Fruit fly (Drosophila melanogaster) whole organism, wandering third instar larva: Measurements from ENCODE around the gene CG14377.

Experiments used
- Abd-B ChIP-seq: fragments of >200 bp; optimal IDR thresholded peaks from 2 replicates; lab custom pipeline; 2017; ENCODE audit warnings: missing biosample characterization, missing genetic modification characterization
- Hr78 ChIP-seq: fragments of >200 bp; optimal IDR thresholded peaks from 2 replicates; lab custom pipeline; 2017; ENCODE audit warnings: missing biosample characterization, missing genetic modification characterization
- Sp1 ChIP-seq: fragments of 200-800 bp; sonication (Bioruptor generic); optimal IDR thresholded peaks from 3 replicates; lab custom pipeline; 2019; ENCODE audit warnings: missing biosample characterization, mild to moderate bottlenecking, missing genetic modification characterization, moderate library complexity
- ey ChIP-seq: fragments of 200-800 bp; sonication (Bioruptor generic); optimal IDR thresholded peaks from 2 replicates; lab custom pipeline; 2016; ENCODE audit warnings: missing biosample characterization, missing genetic modification characterization
- fru ChIP-seq: fragments of 200-800 bp; sonication (Bioruptor generic); optimal IDR thresholded peaks from 3 replicates; lab custom pipeline; 2016; ENCODE audit warnings: missing biosample characterization, mild to moderate bottlenecking, missing genetic modification characterization
- h ChIP-seq: fragments of 200-800 bp; sonication (Bioruptor generic); optimal IDR thresholded peaks from 3 replicates; lab custom pipeline; 2016; ENCODE audit warnings: missing biosample characterization, mild to moderate bottlenecking, missing genetic modification characterization
- lola ChIP-seq: fragments of >200 bp; optimal IDR thresholded peaks from 2 replicates; lab custom pipeline; 2017; ENCODE audit warnings: missing biosample characterization, missing genetic modification characterization
- pan ChIP-seq: fragments of >200 bp; optimal IDR thresholded peaks from 2 replicates; lab custom pipeline; 2017
- sv ChIP-seq: fragments of 200-800 bp; sonication (Bioruptor generic); optimal IDR thresholded peaks from 3 replicates; lab custom pipeline; 2016; ENCODE audit warnings: missing biosample characterization, missing genetic modification characterization

- no peak for TF ChIP-seq Hr78 (GFP tag; lab: Kevin White, UChicago)
- TF ChIP-seq sv (GFP tag; lab: Kevin White, UChicago), result no peak
- TF ChIP-seq ey (GFP tag; lab: Kevin White, UChicago), result no peak
- no peak for TF ChIP-seq Abd-B
- no peak for TF ChIP-seq Sp1
- no peak for TF ChIP-seq pan (lab: Kevin White, UChicago)
- TF ChIP-seq fru (GFP tag; lab: Kevin White, UChicago), result no peak
- no peak for TF ChIP-seq lola (GFP tag; lab: Kevin White, UChicago)
- TF ChIP-seq h, result no peak
These were observed 27.9 kb downstream of the CG14377 start, which contains the start of gene Act87E for dm6 chr3R:13425470-13426033.
